Fruit fly (Drosophila melanogaster) whole organism, embryonic: ENCODE results near the gene CG3408.

Source experiments
- Atf6 ChIP-seq: fragments of 200-800 bp; sonication (Bioruptor generic); IDR thresholded peaks from 2 replicates; pipeline ENCODE4 v1.3.6; 2022; ENCODE audit warnings: missing biosample characterization, missing genetic modification characterization
- CG10147 ChIP-seq: fragments of 200-800 bp; sonication (Bioruptor generic); optimal IDR thresholded peaks from 2 replicates; lab custom pipeline; 2019; ENCODE audit warnings: missing biosample characterization, mild to moderate bottlenecking, missing genetic modification characterization, moderate library complexity
- CG10462 ChIP-seq: fragments of 200-800 bp; sonication (Bioruptor generic); optimal IDR thresholded peaks from 2 replicates; lab custom pipeline; 2016; ENCODE audit warnings: missing biosample characterization, missing genetic modification characterization
- CG11560 ChIP-seq: fragments of 200-800 bp; sonication (Bioruptor generic); IDR thresholded peaks from 3 replicates; pipeline ENCODE4 v1.3.6; 2022; ENCODE audit warnings: missing biosample characterization, missing genetic modification characterization
- CG12744 ChIP-seq: fragments of 200-800 bp; sonication (Bioruptor generic); optimal IDR thresholded peaks from 2 replicates; lab custom pipeline; 2016; ENCODE audit warnings: missing biosample characterization, missing genetic modification characterization
- CG13894 ChIP-seq: fragments of 200-800 bp; sonication (Bioruptor generic); optimal IDR thresholded peaks from 3 replicates; lab custom pipeline; 2018; ENCODE audit warnings: missing biosample characterization, mild to moderate bottlenecking, missing genetic modification characterization, moderate library complexity
- CG15073 ChIP-seq: fragments of 200-800 bp; sonication (Bioruptor generic); optimal IDR thresholded peaks from 2 replicates; lab custom pipeline; 2016; ENCODE audit warnings: missing biosample characterization, missing genetic modification characterization
- CG16815 ChIP-seq: fragments of 200-800 bp; sonication (Bioruptor generic); optimal IDR thresholded peaks from 3 replicates; lab custom pipeline; 2017; ENCODE audit warnings: missing biosample characterization, mild to moderate bottlenecking, missing genetic modification characterization
- CG16863 ChIP-seq: fragments of 200-800 bp; sonication (Bioruptor generic); optimal IDR thresholded peaks from 3 replicates; lab custom pipeline; 2016; ENCODE audit warnings: missing biosample characterization, missing genetic modification characterization
- CG17829 ChIP-seq: fragments of 200-800 bp; optimal IDR thresholded peaks from 2 replicates; lab custom pipeline; 2019; ENCODE audit warnings: missing biosample characterization, mild to moderate bottlenecking, missing genetic modification characterization, moderate library complexity
- CG18619 ChIP-seq: fragments of 200-800 bp; sonication (Bioruptor generic); optimal IDR thresholded peaks from 3 replicates; lab custom pipeline; 2017; ENCODE audit warnings: missing biosample characterization, mild to moderate bottlenecking, missing genetic modification characterization
- CG30020 ChIP-seq: fragments of 200-800 bp; optimal IDR thresholded peaks from 2 replicates; lab custom pipeline; 2019; ENCODE audit warnings: missing biosample characterization, mild to moderate bottlenecking, missing genetic modification characterization, moderate library complexity
- CG3726 ChIP-seq: fragments of 200-800 bp; sonication (Bioruptor generic); IDR thresholded peaks from 3 replicates; pipeline ENCODE4, ENCODE4 v1.3.6; 2022; ENCODE audit warnings: missing biosample characterization, missing genetic modification characterization
- CG4617 ChIP-seq: fragments of 200-800 bp; sonication (Bioruptor generic); optimal IDR thresholded peaks from 3 replicates; lab custom pipeline; 2016; ENCODE audit warnings: missing biosample characterization, missing genetic modification characterization, borderline replicate concordance
- CG4730 ChIP-seq: fragments of 200-800 bp; sonication (Bioruptor generic); IDR thresholded peaks from 2 replicates; pipeline ENCODE4 v1.3.6; 2022; ENCODE audit warnings: missing biosample characterization, missing genetic modification characterization
- CG7987 ChIP-seq: fragments of 200-800 bp; sonication (Bioruptor generic); optimal IDR thresholded peaks from 2 replicates; lab custom pipeline; 2018; ENCODE audit warnings: missing biosample characterization, mild to moderate bottlenecking, missing genetic modification characterization, moderate library complexity
- CG8281 ChIP-seq: fragments of 200-800 bp; sonication (Bioruptor generic); optimal IDR thresholded peaks from 2 replicates; lab custom pipeline; 2018; ENCODE audit warnings: missing biosample characterization, mild to moderate bottlenecking, missing genetic modification characterization, moderate library complexity
- CG8924 ChIP-seq: fragments of 200-800 bp; optimal IDR thresholded peaks from 3 replicates; lab custom pipeline; 2019; ENCODE audit warnings: missing biosample characterization, mild to moderate bottlenecking, missing genetic modification characterization, moderate library complexity
- CrebB ChIP-seq: fragments of 200-800 bp; sonication (Bioruptor generic); optimal IDR thresholded peaks from 3 replicates; lab custom pipeline; 2018; ENCODE audit warnings: missing biosample characterization, mild to moderate bottlenecking, missing genetic modification characterization
- D19B ChIP-seq: fragments of 200-800 bp; sonication (Bioruptor generic); optimal IDR thresholded peaks from 2 replicates; lab custom pipeline; 2017; ENCODE audit warnings: missing biosample characterization, mild to moderate bottlenecking, missing genetic modification characterization
- Drgx ChIP-seq: fragments of 200-800 bp; sonication (Bioruptor generic); IDR thresholded peaks from 2 replicates; pipeline ENCODE4 v1.3.6; 2022; ENCODE audit warnings: missing biosample characterization, missing genetic modification characterization
- E2f1 ChIP-seq: fragments of 200-800 bp; sonication (Bioruptor generic); IDR thresholded peaks from 2 replicates; pipeline ENCODE4 v1.3.6; 2022; ENCODE audit warnings: missing biosample characterization, missing genetic modification characterization
- Elba2 ChIP-seq: fragments of 200-800 bp; sonication (Bioruptor generic); optimal IDR thresholded peaks from 3 replicates; lab custom pipeline; 2016; ENCODE audit warnings: missing biosample characterization, missing genetic modification characterization
- Ets65A ChIP-seq: fragments of 200-800 bp; sonication (Bioruptor generic); peaks from one replicate; lab custom pipeline; 2016; ENCODE audit warnings: missing biosample characterization, missing genetic modification characterization
- Hey ChIP-seq: fragments of 200-800 bp; sonication (Bioruptor generic); optimal IDR thresholded peaks from 3 replicates; lab custom pipeline; 2018; ENCODE audit warnings: missing biosample characterization, mild to moderate bottlenecking, missing genetic modification characterization
- MBD-R2 ChIP-seq: fragments of 200-800 bp; sonication (Bioruptor generic); IDR thresholded peaks from 2 replicates; pipeline ENCODE4 v1.3.6; 2022; ENCODE audit warnings: missing biosample characterization, missing genetic modification characterization
- Med ChIP-seq: fragments of 200-800 bp; sonication (Bioruptor generic); peaks from one replicate; lab custom pipeline; 2016; ENCODE audit warnings: missing biosample characterization, missing genetic modification characterization, mild to moderate bottlenecking, inconsistent platforms, moderate library complexity
- Optix ChIP-seq: fragments of 200-800 bp; sonication (Bioruptor generic); IDR thresholded peaks from 3 replicates; pipeline ENCODE4 v1.3.6; 2022; ENCODE audit warnings: missing biosample characterization, missing genetic modification characterization
- Side ChIP-seq: fragments of 200-800 bp; sonication (Bioruptor generic); optimal IDR thresholded peaks from 2 replicates; lab custom pipeline; 2016; ENCODE audit warnings: missing biosample characterization, missing genetic modification characterization
- aop ChIP-seq: fragments of 200-800 bp; sonication (Bioruptor generic); IDR thresholded peaks from 2 replicates; pipeline ENCODE4 v1.3.6; 2022; ENCODE audit warnings: missing biosample characterization, missing genetic modification characterization
- bsh ChIP-seq, 2 experiments: fragments of 200-800 bp; sonication (Bioruptor generic); optimal IDR thresholded peaks; 2 replicates each; lab custom pipeline; 2017 to 2018; ENCODE audit warnings: mild to moderate bottlenecking in 2 of 2, missing biosample characterization in 2 of 2, missing genetic modification characterization in 2 of 2, moderate library complexity in 1 of 2
- chm ChIP-seq: fragments of 200-800 bp; sonication (Bioruptor generic); IDR thresholded peaks from 2 replicates; pipeline ENCODE4 v1.3.6; 2022; ENCODE audit warnings: missing biosample characterization, missing genetic modification characterization
- chn ChIP-seq: fragments of 200-800 bp; sonication (Bioruptor generic); optimal IDR thresholded peaks from 2 replicates; lab custom pipeline; 2016; ENCODE audit warnings: missing biosample characterization, missing genetic modification characterization
- crol ChIP-seq: fragments of 200-800 bp; sonication (Bioruptor generic); IDR thresholded peaks from 2 replicates; pipeline ENCODE4 v1.3.6; 2022; ENCODE audit warnings: missing biosample characterization, missing genetic modification characterization
- cwo ChIP-seq: fragments of 200-800 bp; sonication (Bioruptor generic); optimal IDR thresholded peaks from 3 replicates; lab custom pipeline; 2017; ENCODE audit warnings: missing biosample characterization, missing genetic modification characterization, mild to moderate bottlenecking, moderate library complexity, missing genetic modification reagents
- da ChIP-seq: fragments of 200-800 bp; sonication (Bioruptor generic); optimal IDR thresholded peaks from 2 replicates; lab custom pipeline; 2016; ENCODE audit warnings: missing biosample characterization, missing genetic modification characterization
- grn ChIP-seq: fragments of 200-800 bp; sonication (Bioruptor generic); optimal IDR thresholded peaks from 3 replicates; lab custom pipeline; 2017; ENCODE audit warnings: missing biosample characterization, missing genetic modification characterization
- gsb ChIP-seq: fragments of 200-800 bp; sonication (Bioruptor generic); IDR thresholded peaks from 2 replicates; pipeline ENCODE4 v1.3.6; 2022; ENCODE audit warnings: missing biosample characterization, missing genetic modification characterization
- kah ChIP-seq: fragments of 200-800 bp; sonication (Bioruptor generic); optimal IDR thresholded peaks from 2 replicates; lab custom pipeline; 2018; ENCODE audit warnings: missing biosample characterization, mild to moderate bottlenecking, missing genetic modification characterization
- mirr ChIP-seq: fragments of 200-800 bp; sonication (Bioruptor generic); optimal IDR thresholded peaks from 3 replicates; lab custom pipeline; 2018; ENCODE audit warnings: missing biosample characterization, mild to moderate bottlenecking, missing genetic modification characterization
- oc ChIP-seq: fragments of 200-800 bp; sonication (Bioruptor generic); optimal IDR thresholded peaks from 2 replicates; lab custom pipeline; 2018; ENCODE audit warnings: missing biosample characterization, mild to moderate bottlenecking, missing genetic modification characterization, moderate library complexity
- phol ChIP-seq: fragments of 200-800 bp; sonication (Bioruptor generic); optimal IDR thresholded peaks from 3 replicates; lab custom pipeline; 2018; ENCODE audit warnings: missing biosample characterization, mild to moderate bottlenecking, missing genetic modification characterization, moderate library complexity
- pros ChIP-seq: fragments of 200-800 bp; sonication (Bioruptor generic); optimal IDR thresholded peaks from 3 replicates; lab custom pipeline; 2019; ENCODE audit warnings: missing biosample characterization, mild to moderate bottlenecking, missing genetic modification characterization, moderate library complexity
- pum ChIP-seq: fragments of 200-800 bp; sonication (Bioruptor generic); optimal IDR thresholded peaks from 2 replicates; lab custom pipeline; 2016; ENCODE audit warnings: missing biosample characterization, missing genetic modification characterization
- row ChIP-seq: fragments of 200-800 bp; sonication (Bioruptor generic); IDR thresholded peaks from 3 replicates; pipeline ENCODE4 v1.3.6; 2022; ENCODE audit warnings: missing biosample characterization, missing genetic modification characterization
- sug ChIP-seq: fragments of 200-800 bp; optimal IDR thresholded peaks from 2 replicates; lab custom pipeline; 2019; ENCODE audit warnings: missing biosample characterization, mild to moderate bottlenecking, missing genetic modification characterization, moderate library complexity
- tio ChIP-seq: fragments of 200-800 bp; sonication (Bioruptor generic); optimal IDR thresholded peaks from 2 replicates; lab custom pipeline; 2017; ENCODE audit warnings: missing biosample characterization, missing genetic modification characterization, inconsistent platforms
- vnd ChIP-seq: fragments of 200-800 bp; sonication (Bioruptor generic); IDR thresholded peaks from 3 replicates; pipeline ENCODE4 v1.3.6; 2022; ENCODE audit warnings: missing biosample characterization, missing genetic modification characterization; ENCODE audit not compliant: partially characterized antibody
- zen2 ChIP-seq: fragments of 200-800 bp; sonication (Bioruptor generic); IDR thresholded peaks from 3 replicates; pipeline ENCODE4 v1.3.6; 2022; ENCODE audit warnings: missing biosample characterization, missing genetic modification characterization; ENCODE audit not compliant: partially characterized antibody
- zfh1 ChIP-seq: fragments of 200-800 bp; sonication (Bioruptor generic); IDR thresholded peaks from 3 replicates; pipeline ENCODE4 v1.3.6; 2022; ENCODE audit warnings: missing biosample characterization, missing genetic modification characterization

CG3408 gene

DNA sequence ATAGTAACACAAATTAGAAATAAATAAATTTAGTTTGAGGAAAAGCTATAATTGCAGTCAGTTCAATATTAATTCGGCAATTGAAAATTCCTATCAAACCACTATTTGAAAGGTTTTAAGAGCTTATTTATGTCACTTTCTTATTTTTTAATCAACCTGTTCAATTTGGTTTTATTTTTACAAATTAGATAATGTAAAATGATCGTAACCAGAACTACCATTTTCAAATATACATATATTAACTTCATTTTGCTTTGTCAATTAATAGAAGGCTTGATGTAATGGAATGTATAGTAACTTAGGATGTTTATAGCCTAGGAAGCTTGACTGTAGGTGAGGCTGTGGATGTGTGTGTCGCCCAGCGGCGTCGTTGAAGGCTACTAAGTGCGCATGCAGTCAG lies 42.8 kb downstream of the CG3408 start (continued):
- TF ChIP-seq MBD-R2 (GFP tag; lab: Robert Waterston, UW) (no peak), Ets65A (GFP tag; lab: Kevin White, UChicago) (no peak), da (GFP tag; lab: Kevin White, UChicago) (no peak), pum (no peak), bsh (GFP tag; optimal IDR thresholded peaks at IDR 0.05; lab: Kevin White, UChicago) (peak in 1 of 2 experiments; percentile 29), CG16863 (no peak), CG8924 (tag; lab: Kevin White, UChicago) (peak; percentile 41), chm (GFP tag; lab: Robert Waterston, UW) (no peak), cwo (peak; percentile 29), CG10462 (GFP tag; lab: Kevin White, UChicago) (no peak), vnd (GFP tag; lab: Robert Waterston, UW) (no peak), CG16815 (GFP tag; lab: Kevin White, UChicago) (no peak), crol (GFP tag; lab: Robert Waterston, UW) (no peak), Elba2 (GFP tag; lab: Kevin White, UChicago) (no peak), CG15073 (no peak), sug (tag; lab: Kevin White, UChicago) (peak; percentile 16), CG18619 (GFP tag; lab: Kevin White, UChicago) (peak; percentile 26), zfh1 (GFP tag; lab: Robert Waterston, UW) (no peak)

DNA sequence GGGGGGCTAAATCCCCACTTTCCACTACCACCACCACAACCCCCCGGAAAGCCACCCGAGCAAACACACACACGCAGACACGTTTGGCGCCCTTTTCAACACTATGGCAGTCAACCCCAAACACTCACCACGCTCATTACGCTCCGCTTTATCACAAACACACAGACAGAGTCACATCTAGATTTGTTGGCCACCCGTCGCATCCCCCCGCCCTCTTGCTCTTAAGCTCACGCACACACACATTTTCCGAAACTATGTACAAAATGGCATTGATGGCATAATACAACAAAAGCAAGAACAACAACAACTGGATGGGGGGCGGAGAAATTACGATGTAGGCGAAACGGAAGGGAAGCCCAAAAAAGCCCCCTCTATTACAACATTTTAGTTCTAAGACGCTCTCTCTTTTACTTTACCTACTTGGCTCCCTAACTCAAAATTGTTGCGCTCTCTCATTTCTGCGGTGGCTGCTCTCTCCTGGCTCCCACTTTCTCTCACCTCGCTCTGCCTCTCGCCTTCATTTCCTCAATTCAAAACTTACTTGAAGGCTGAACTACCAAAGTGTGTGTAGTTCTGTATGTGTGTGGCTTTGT lies 43.6 kb downstream of the CG3408 start:
- TF ChIP-seq gsb (GFP tag; lab: Robert Waterston, UW) (no peak), CG4730 (no peak), Drgx (GFP tag; lab: Robert Waterston, UW) (no peak), CrebB (tag; lab: Kevin White, UChicago) (peak; percentile 22), pros (peak; percentile 48), D19B (GFP tag; lab: Kevin White, UChicago) (no peak), Hey (tag; lab: Kevin White, UChicago) (peak; percentile 30), chn (GFP tag; lab: Kevin White, UChicago) (peak; percentile 28), CG3726 (GFP tag; lab: Robert Waterston, UW) (no peak), Atf6 (no peak), CG10147 (GFP tag; lab: Kevin White, UChicago) (no peak), CG13894 (tag; lab: Kevin White, UChicago) (peak; percentile 49), aop (GFP tag; lab: Robert Waterston, UW) (no peak), CG17829 (tag; lab: Kevin White, UChicago) (no peak), Optix (no peak), tio (GFP tag; lab: Kevin White, UChicago) (no peak), kah (peak; percentile 43), CG4617 (no peak), CG8281 (tag; lab: Kevin White, UChicago) (peak; percentile 60), E2f1 (GFP tag; lab: Robert Waterston, UW) (no peak), mirr (peak; percentile 70), zen2 (GFP tag; lab: Robert Waterston, UW) (no peak), CG30020 (no peak), CG11560 (tag; lab: Robert Waterston, UW) (no peak), Side (GFP tag; lab: Kevin White, UChicago) (peak; percentile 1), CG12744 (GFP tag; lab: Kevin White, UChicago) (no peak), CG7987 (GFP tag; lab: Kevin White, UChicago) (no peak), oc (tag; lab: Kevin White, UChicago) (peak; percentile 6), phol (tag; lab: Kevin White, UChicago) (peak; percentile 5), Ets65A (GFP tag; lab: Kevin White, UChicago) (peak; percentile 76), grn (GFP tag; lab: Kevin White, UChicago) (no peak), sug (tag; lab: Kevin White, UChicago) (peak; percentile 76), Med (GFP tag; lab: Kevin White, UChicago) (peak; percentile 86), row (peak; percentile 13; the same call in 1 of the 3 replicates)
